Worm (Caenorhabditis elegans): Measurements from ENCODE around the gene K11H12.3.

DNA sequence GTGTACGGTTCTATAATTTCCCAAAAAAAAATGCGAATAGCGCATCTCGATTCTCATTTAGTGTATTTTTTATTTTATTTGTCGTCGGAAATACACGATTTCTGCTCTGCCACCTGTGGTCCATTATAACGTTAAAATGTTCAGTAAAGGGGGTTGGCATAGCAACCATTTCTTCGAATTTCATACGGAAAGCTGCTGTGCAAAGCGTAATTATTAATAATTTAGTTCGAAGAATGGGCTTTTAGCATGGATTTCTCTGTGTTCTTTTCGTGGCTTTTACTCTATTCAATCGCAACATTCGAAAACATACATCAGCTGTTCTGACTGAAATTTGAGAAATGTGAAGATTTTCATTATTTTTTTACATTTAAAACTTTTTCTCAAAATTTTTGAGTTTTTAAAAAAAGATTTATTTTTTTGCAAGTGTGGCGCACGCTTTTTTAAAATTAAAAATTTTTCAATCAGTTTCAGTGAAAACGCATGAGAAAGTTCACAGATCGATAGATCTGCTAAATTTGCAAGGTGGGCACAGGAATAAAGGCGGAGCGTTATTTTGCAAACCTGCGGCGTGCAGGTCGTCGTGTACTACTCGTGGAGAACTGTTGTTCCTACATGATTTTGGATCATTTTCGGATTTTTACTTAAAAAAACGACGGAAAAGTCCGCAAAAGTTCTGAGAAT lies 14.6 kb downstream of the K11H12.3 start:
- TF ChIP-seq egl-27 (tag; optimal IDR thresholded peaks at IDR 0.05), result no peak
- no peak for TF ChIP-seq aly-2 (tag; optimal IDR thresholded peaks at IDR 0.05)
- TF ChIP-seq nhr-12 (tag; optimal IDR thresholded peaks at IDR 0.05), result no peak
- TF ChIP-seq mml-1 (tag; optimal IDR thresholded peaks at IDR 0.05), result no peak
- TF ChIP-seq fkh-10 (GFP tag; optimal IDR thresholded peaks at IDR 0.05), result no peak
- no peak for TF ChIP-seq nhr-77 (tag; optimal IDR thresholded peaks at IDR 0.05)

Data from whole organism, L3 larva.